Worm (Caenorhabditis elegans) whole organism, young adult: Measurements from ENCODE around the gene srm-1.

Experiments used
- B0261.1 ChIP-seq: sonication (generic microtip); optimal IDR thresholded peaks from 2 replicates; lab custom pipeline; 2016; ENCODE audit warnings: mild to moderate bottlenecking, missing genetic modification characterization, moderate library complexity, missing compliant biosample characterization
- C17E4.6 ChIP-seq: fragments of 200-800 bp; sonication (Bioruptor generic); IDR thresholded peaks from 2 replicates; pipeline ENCODE4 v1.3.6; 2022; ENCODE audit warnings: missing genetic modification reagents, missing genetic modification characterization, missing compliant biosample characterization
- F22D6.2 ChIP-seq: sonication (generic microtip); optimal IDR thresholded peaks from 2 replicates; lab custom pipeline; 2016; ENCODE audit warnings: mild to moderate bottlenecking, missing genetic modification characterization, missing compliant biosample characterization
- F23B12.7 ChIP-seq: sonication (generic microtip); optimal IDR thresholded peaks from 2 replicates; lab custom pipeline; 2017; ENCODE audit warnings: missing genetic modification characterization, mild to moderate bottlenecking, missing compliant biosample characterization, antibody characterized with exemption, moderate library complexity; ENCODE audit not compliant: insufficient read depth
- F33H1.4 ChIP-seq: fragments of 200-800 bp; sonication (Bioruptor generic); IDR thresholded peaks from 2 replicates; pipeline ENCODE4 v1.3.6; 2022; ENCODE audit warnings: missing genetic modification reagents, missing genetic modification characterization, missing compliant biosample characterization
- F52B5.7 ChIP-seq: sonication (generic microtip); optimal IDR thresholded peaks from 2 replicates; lab custom pipeline; 2016; ENCODE audit warnings: mild to moderate bottlenecking, missing genetic modification characterization, missing compliant biosample characterization
- Y79H2A.3 ChIP-seq: fragments of 200-800 bp; sonication (Bioruptor generic); conservative IDR thresholded peaks from 2 replicates; pipeline ENCODE4 v1.3.6; 2022; ENCODE audit warnings: missing genetic modification reagents, missing genetic modification characterization, missing compliant biosample characterization
- athp-1 ChIP-seq: sonication (generic microtip); optimal IDR thresholded peaks from 2 replicates; lab custom pipeline; 2017; ENCODE audit warnings: mild to moderate bottlenecking, missing genetic modification characterization, missing compliant biosample characterization
- attf-3 ChIP-seq: fragments of 200-800 bp; sonication (Bioruptor generic); conservative IDR thresholded peaks from 2 replicates; pipeline ENCODE4 v1.3.6; 2022; ENCODE audit warnings: missing genetic modification reagents, missing genetic modification characterization, missing compliant biosample characterization
- attf-5 ChIP-seq: fragments of 200-800 bp; sonication (Bioruptor generic); optimal IDR thresholded peaks from 2 replicates; lab custom pipeline; 2018; ENCODE audit warnings: mild to moderate bottlenecking, missing genetic modification characterization, missing compliant biosample characterization
- attf-6 ChIP-seq: fragments of 200-800 bp; sonication (Bioruptor generic); IDR thresholded peaks from 2 replicates; pipeline ENCODE4 v1.3.6; 2022; ENCODE audit warnings: missing genetic modification reagents, missing genetic modification characterization, missing compliant biosample characterization
- bed-1 ChIP-seq: fragments of 200-800 bp; sonication (Bioruptor generic); IDR thresholded peaks from 2 replicates; pipeline ENCODE4 v1.3.6; 2022; ENCODE audit warnings: missing genetic modification reagents, missing genetic modification characterization, missing compliant biosample characterization
- ceh-27 ChIP-seq: fragments of 200-800 bp; sonication (Bioruptor generic); optimal IDR thresholded peaks from 2 replicates; lab custom pipeline; 2018; ENCODE audit warnings: mild to moderate bottlenecking, missing genetic modification characterization, moderate library complexity, missing compliant biosample characterization
- ceh-40 ChIP-seq: fragments of 200-800 bp; sonication (Bioruptor generic); IDR thresholded peaks from 2 replicates; pipeline ENCODE4 v1.3.6; 2022; ENCODE audit warnings: missing genetic modification characterization, missing compliant biosample characterization
- efl-1 ChIP-seq: fragments of 150-350 bp; optimal IDR thresholded peaks from 2 replicates; lab custom pipeline; 2014; ENCODE audit warnings: missing biosample characterization, missing genetic modification reagents, missing genetic modification characterization
- egl-44 ChIP-seq: fragments of 200-800 bp; sonication (Bioruptor generic); IDR thresholded peaks from 2 replicates; pipeline ENCODE4 v1.3.6; 2022; ENCODE audit warnings: missing genetic modification reagents, missing genetic modification characterization, missing compliant biosample characterization
- ekl-4 ChIP-seq: fragments of 200-800 bp; sonication (Bioruptor generic); IDR thresholded peaks from 2 replicates; pipeline ENCODE4 v1.3.6; 2022; ENCODE audit warnings: missing genetic modification reagents, missing genetic modification characterization, missing compliant biosample characterization
- hmg-20 ChIP-seq: fragments of 200-800 bp; sonication (Bioruptor generic); IDR thresholded peaks from 2 replicates; pipeline ENCODE4 v1.3.6; 2022; ENCODE audit warnings: missing genetic modification reagents, missing genetic modification characterization, missing compliant biosample characterization
- let-526 ChIP-seq: fragments of 200-800 bp; sonication (Bioruptor generic); IDR thresholded peaks from 2 replicates; pipeline ENCODE4 v1.3.6; 2022; ENCODE audit warnings: missing genetic modification reagents, missing genetic modification characterization, missing compliant biosample characterization
- let-607 ChIP-seq, 2 experiments: fragments of 200-800 bp in 1 of 2; sonication (Bioruptor generic) in 1 of 2; sonication (generic microtip) in 1 of 2; optimal IDR thresholded peaks; 2 replicates each; lab custom pipeline; 2016 to 2018; ENCODE audit warnings: mild to moderate bottlenecking in 2 of 2, missing compliant biosample characterization in 2 of 2, missing genetic modification characterization in 2 of 2, moderate library complexity in 2 of 2, missing genotype in 1 of 2
- lin-26 ChIP-seq: fragments of 200-800 bp; sonication (Bioruptor generic); IDR thresholded peaks from 2 replicates; pipeline ENCODE4 v1.3.6; 2022; ENCODE audit warnings: missing genetic modification reagents, missing genetic modification characterization, missing compliant biosample characterization
- lsl-1 ChIP-seq: fragments of 200-800 bp; sonication (Bioruptor generic); optimal IDR thresholded peaks from 2 replicates; lab custom pipeline; 2018; ENCODE audit warnings: mild to moderate bottlenecking, missing genetic modification characterization, moderate library complexity, missing compliant biosample characterization
- lsy-27 ChIP-seq: sonication (generic microtip); optimal IDR thresholded peaks from 2 replicates; lab custom pipeline; 2017; ENCODE audit warnings: missing genetic modification characterization, mild to moderate bottlenecking, missing compliant biosample characterization, antibody characterized with exemption, missing genotype, borderline replicate concordance; ENCODE audit not compliant: insufficient read depth
- mcd-1 ChIP-seq: fragments of 200-800 bp; sonication (Bioruptor generic); IDR thresholded peaks from 2 replicates; pipeline ENCODE4 v1.3.6; 2022; ENCODE audit warnings: missing genetic modification reagents, missing genetic modification characterization, missing compliant biosample characterization
- mes-4 ChIP-seq: sonication (generic microtip); optimal IDR thresholded peaks from 2 replicates; lab custom pipeline; 2016; ENCODE audit warnings: missing genotype, missing genetic modification characterization, missing compliant biosample characterization
- nfya-2 ChIP-seq: fragments of 200-800 bp; sonication (Bioruptor generic); IDR thresholded peaks from 2 replicates; pipeline ENCODE4 v1.3.6; 2022; ENCODE audit warnings: missing genetic modification reagents, missing genetic modification characterization, missing compliant biosample characterization
- nhr-120 ChIP-seq: fragments of 200-800 bp; sonication (Bioruptor generic); IDR thresholded peaks from 2 replicates; pipeline ENCODE4 v1.3.6; 2022; ENCODE audit warnings: missing genetic modification characterization, missing compliant biosample characterization
- nhr-179 ChIP-seq: sonication (generic microtip); optimal IDR thresholded peaks from 2 replicates; lab custom pipeline; 2016; ENCODE audit warnings: mild to moderate bottlenecking, missing genetic modification characterization, missing compliant biosample characterization
- pha-4 ChIP-seq: fragments of 150-350 bp; sonication (generic microtip); optimal IDR thresholded peaks from 2 replicates; lab custom pipeline; 2014; ENCODE audit warnings: missing biosample characterization, missing genetic modification reagents, missing genetic modification characterization
- rec-8 ChIP-seq, 2 experiments: sonication (generic microtip); optimal IDR thresholded peaks; 2 replicates each; lab custom pipeline; 2016; ENCODE audit warnings: mild to moderate bottlenecking in 2 of 2, missing genetic modification characterization in 2 of 2, missing genetic modification reagents in 2 of 2, missing genotype in 2 of 2, missing biosample characterization in 1 of 2, missing compliant biosample characterization in 1 of 2, moderate library complexity in 1 of 2
- snpc-1.1 ChIP-seq: sonication (generic microtip); optimal IDR thresholded peaks from 2 replicates; lab custom pipeline; 2017; ENCODE audit warnings: missing genetic modification characterization, mild to moderate bottlenecking, missing compliant biosample characterization, antibody characterized with exemption, moderate library complexity, missing genotype, missing genetic modification reagents; ENCODE audit not compliant: insufficient read depth
- snpc-4 ChIP-seq, 5 experiments: fragments of 150-350 bp in 1 of 5; sonication (generic microtip) in 4 of 5; optimal IDR thresholded peaks; 2 replicates each; lab custom pipeline; 2014 to 2018; ENCODE audit warnings: missing genetic modification characterization in 5 of 5, missing biosample characterization in 3 of 5, antibody characterized with exemption in 2 of 5, mild to moderate bottlenecking in 2 of 5, missing compliant biosample characterization in 2 of 5, missing genotype in 2 of 5, moderate library complexity in 2 of 5, missing genetic modification reagents in 1 of 5
- tbp1 ChIP-seq: fragments of 200-800 bp; sonication (Bioruptor generic); optimal IDR thresholded peaks from 2 replicates; lab custom pipeline; 2018; ENCODE audit warnings: mild to moderate bottlenecking, missing genetic modification characterization, missing compliant biosample characterization
- xnd-1 ChIP-seq: sonication (generic microtip); optimal IDR thresholded peaks from 2 replicates; lab custom pipeline; 2016; ENCODE audit warnings: missing genotype, missing genetic modification reagents, missing genetic modification characterization, missing compliant biosample characterization
- zim-3 ChIP-seq: sonication (generic microtip); optimal IDR thresholded peaks from 2 replicates; lab custom pipeline; 2017; ENCODE audit warnings: mild to moderate bottlenecking, missing genetic modification characterization, moderate library complexity, missing compliant biosample characterization
- ztf-18 ChIP-seq: sonication (generic microtip); optimal IDR thresholded peaks from 2 replicates; lab custom pipeline; 2016; ENCODE audit warnings: missing genotype, mild to moderate bottlenecking, missing genetic modification characterization, missing compliant biosample characterization
- ztf-22 ChIP-seq: fragments of 200-800 bp; sonication (Bioruptor generic); optimal IDR thresholded peaks from 2 replicates; lab custom pipeline; 2018; ENCODE audit warnings: mild to moderate bottlenecking, missing genetic modification characterization, moderate library complexity, missing compliant biosample characterization
- ztf-25 ChIP-seq: fragments of 200-800 bp; sonication (Bioruptor generic); IDR thresholded peaks from 2 replicates; pipeline ENCODE4 v1.3.6; 2022; ENCODE audit warnings: missing genetic modification reagents, missing genetic modification characterization, missing compliant biosample characterization
- ztf-3 ChIP-seq: fragments of 200-800 bp; sonication (Bioruptor generic); optimal IDR thresholded peaks from 2 replicates; lab custom pipeline; 2018; ENCODE audit warnings: mild to moderate bottlenecking, missing genetic modification characterization, missing compliant biosample characterization

Gene srm-1

ce11 chrIV:5038744-5039143 lies 26.4 kb downstream of the srm-1 start (continued):
- TF ChIP-seq lsl-1 (GFP tag; lab: Kevin White, UChicago) = peak; percentile 32
- peak; percentile 34 for TF ChIP-seq snpc-1.1 (tag; lab: Kevin White, UChicago)
- peak; percentile 37 for TF ChIP-seq attf-5
- no peak for TF ChIP-seq lsy-27
- no peak for TF ChIP-seq mes-4 (tag; lab: Kevin White, UChicago)
- peak; percentile 9 to 77 for TF ChIP-seq rec-8 (tag; optimal IDR thresholded peaks at IDR 0.05; lab: Kevin White, UChicago)
- no peak for TF ChIP-seq xnd-1
- TF ChIP-seq ztf-25 = peak; percentile 93
- peak; percentile 66 for TF ChIP-seq F23B12.7 (tag; lab: Kevin White, UChicago)
- no peak for TF ChIP-seq ztf-22 (GFP tag; lab: Kevin White, UChicago)
- TF ChIP-seq lin-26 (GFP tag; lab: Robert Waterston, UW) = peak; percentile 98
- TF ChIP-seq ztf-18 = peak; percentile 71
- TF ChIP-seq F33H1.4 = no peak
- peak; percentile 16 for TF ChIP-seq zim-3 (tag; lab: Kevin White, UChicago)
- peak; percentile 86 for TF ChIP-seq attf-6 (GFP tag; lab: Robert Waterston, UW)
- peak; percentile 91 for TF ChIP-seq B0261.1 (tag; lab: Kevin White, UChicago)
- peak; percentile 82; the same call in 1 of the 2 replicates for TF ChIP-seq egl-44

- TF ChIP-seq snpc-4 (GFP tag; optimal IDR thresholded peaks at IDR 0.05; lab: Kevin White, UChicago) = no peak
- no peak for TF ChIP-seq snpc-4 (tag; optimal IDR thresholded peaks at IDR 0.05; lab: Kevin White, UChicago)
- TF ChIP-seq ceh-27 = no peak
- TF ChIP-seq nhr-179 (tag; lab: Kevin White, UChicago) = no peak
- TF ChIP-seq tbp1 (GFP tag; lab: Kevin White, UChicago) = no peak
- TF ChIP-seq F33H1.4 = no peak
- TF ChIP-seq ztf-3 = no peak
- no peak for TF ChIP-seq ztf-25
- TF ChIP-seq efl-1 = no peak
- no peak for TF ChIP-seq attf-5
- no peak for TF ChIP-seq let-607 (tag; optimal IDR thresholded peaks at IDR 0.05; lab: Kevin White, UChicago)
- no peak for TF ChIP-seq attf-3 (GFP tag; lab: Robert Waterston, UW)
- TF ChIP-seq let-526 (GFP tag; lab: Robert Waterston, UW) = no peak
- no peak for TF ChIP-seq hmg-20 (GFP tag; lab: Robert Waterston, UW)
- no peak for TF ChIP-seq nhr-120 (GFP tag; lab: Robert Waterston, UW)
- TF ChIP-seq nfya-2 (GFP tag; lab: Robert Waterston, UW) = no peak
- no peak for TF ChIP-seq bed-1 (GFP tag; lab: Robert Waterston, UW)
- no peak for TF ChIP-seq F52B5.7
- TF ChIP-seq, all 124 proteins: peak for 0
These were observed 33.0 kb downstream of the srm-1 start, which contains the start of gene hot-9 for ce11 chrIV:5045389-5045788. Gene hot-9 (minus strand): TSS chrIV:5045489.

- TF ChIP-seq ekl-4 (GFP tag; lab: Robert Waterston, UW) (no peak), ceh-40 (GFP tag; lab: Robert Waterston, UW) (no peak), pha-4 (no peak), mcd-1 (no peak), nhr-179 (tag; lab: Kevin White, UChicago) (no peak), Y79H2A.3 (GFP tag; lab: Robert Waterston, UW) (no peak), athp-1 (tag; lab: Kevin White, UChicago) (no peak), nhr-120 (GFP tag; lab: Robert Waterston, UW) (no peak), C17E4.6 (no peak), F22D6.2 (no peak)
These were observed 42.0 kb downstream of the srm-1 start for ce11 chrIV:5054297-5054696.
